Worm (Caenorhabditis elegans) whole organism, early embryonic: ENCODE measurements around the gene F14D2.19.

ENCODE experiments used
- B0310.2 ChIP-seq: sonication (generic microtip); optimal IDR thresholded peaks from 2 replicates; lab custom pipeline; 2016; ENCODE audit warnings: mild to moderate bottlenecking, missing genetic modification characterization, missing compliant biosample characterization
- F13C5.2 ChIP-seq: sonication (generic microtip); optimal IDR thresholded peaks from 2 replicates; lab custom pipeline; 2017; ENCODE audit warnings: mild to moderate bottlenecking, missing genetic modification characterization, inconsistent platforms, missing compliant biosample characterization
- aly-1 ChIP-seq: sonication (generic microtip); optimal IDR thresholded peaks from 2 replicates; lab custom pipeline; 2016; ENCODE audit warnings: missing genetic modification characterization, missing compliant biosample characterization
- ama-1 ChIP-seq: fragments of 150-350 bp; optimal IDR thresholded peaks from 2 replicates; lab custom pipeline; 2014
- ceh-13 ChIP-seq: fragments of 200-800 bp; sonication (Bioruptor generic); optimal IDR thresholded peaks from 2 replicates; lab custom pipeline; 2018; ENCODE audit warnings: mild to moderate bottlenecking, missing genetic modification characterization, missing compliant biosample characterization
- ceh-36 ChIP-seq: sonication (generic microtip); optimal IDR thresholded peaks from 2 replicates; lab custom pipeline; 2016; ENCODE audit warnings: missing genetic modification characterization, inconsistent platforms, missing compliant biosample characterization
- ets-7 ChIP-seq: sonication (generic microtip); optimal IDR thresholded peaks from 2 replicates; lab custom pipeline; 2016; ENCODE audit warnings: missing genotype, missing genetic modification characterization, missing compliant biosample characterization
- flt-1 ChIP-seq: fragments of 200-800 bp; sonication (Bioruptor generic); IDR thresholded peaks from 2 replicates; pipeline ENCODE4 v1.3.6; 2022; ENCODE audit warnings: missing genetic modification characterization, missing compliant biosample characterization
- hmbx-1 ChIP-seq: sonication (generic microtip); optimal IDR thresholded peaks from 2 replicates; lab custom pipeline; 2016; ENCODE audit warnings: mild to moderate bottlenecking, missing genetic modification characterization, missing compliant biosample characterization
- hmg-4 ChIP-seq: fragments of 200-800 bp; sonication (Bioruptor generic); optimal IDR thresholded peaks from 2 replicates; lab custom pipeline; 2018; ENCODE audit warnings: mild to moderate bottlenecking, missing genetic modification characterization, missing compliant biosample characterization
- hnd-1 ChIP-seq: sonication (generic microtip); optimal IDR thresholded peaks from 2 replicates; lab custom pipeline; 2016; ENCODE audit warnings: missing genetic modification characterization, missing compliant biosample characterization
- pes-1 ChIP-seq: fragments of 200-800 bp; sonication (Bioruptor generic); IDR thresholded peaks from 2 replicates; pipeline ENCODE4 v1.3.6; 2022; ENCODE audit warnings: missing genetic modification reagents, missing genetic modification characterization, missing compliant biosample characterization
- scrt-1 ChIP-seq: fragments of 200-800 bp; sonication (Bioruptor generic); IDR thresholded peaks from 2 replicates; pipeline ENCODE4 v1.3.6; 2022; ENCODE audit warnings: missing genetic modification characterization, missing compliant biosample characterization
- sea-1 ChIP-seq: fragments of 200-800 bp; sonication (Bioruptor generic); conservative IDR thresholded peaks from 2 replicates; pipeline ENCODE4 v1.3.6; 2022; ENCODE audit warnings: missing genetic modification characterization, missing compliant biosample characterization
- tbx-11 ChIP-seq: fragments of 200-800 bp; sonication (Bioruptor generic); IDR thresholded peaks from 2 replicates; pipeline ENCODE4 v1.3.6; 2022; ENCODE audit warnings: missing genetic modification characterization, missing compliant biosample characterization
- tbx-37 ChIP-seq: fragments of 200-800 bp; sonication (Bioruptor generic); conservative IDR thresholded peaks from 2 replicates; pipeline ENCODE4 v1.3.6; 2022; ENCODE audit warnings: missing genetic modification reagents, missing genetic modification characterization, missing compliant biosample characterization
- tra-4 ChIP-seq: sonication (generic microtip); optimal IDR thresholded peaks from 2 replicates; lab custom pipeline; 2017; ENCODE audit warnings: missing genetic modification characterization, missing compliant biosample characterization

The F14D2.19 gene

DNA sequence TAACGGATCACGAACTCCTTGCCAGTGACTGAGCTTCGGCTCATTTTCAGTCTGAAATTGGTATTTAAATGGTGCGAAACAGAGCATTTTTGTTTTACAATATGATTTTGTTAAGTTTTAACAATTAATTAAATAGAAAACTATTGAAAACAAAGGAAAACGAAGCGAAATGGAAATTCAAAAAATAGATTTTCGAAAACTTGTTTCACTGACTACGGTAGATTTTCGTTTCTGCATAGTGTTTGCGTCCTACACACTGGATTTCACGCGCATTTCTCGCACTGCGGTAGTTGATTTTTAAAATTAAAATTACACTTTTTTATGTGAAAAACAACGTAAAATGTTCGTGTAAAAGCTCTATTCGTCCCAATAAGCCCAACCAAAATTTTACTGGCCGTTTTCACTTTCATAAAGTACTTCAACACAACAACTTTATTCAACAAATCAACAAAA lies 9.4 kb upstream of the F14D2.19 start, which contains the start of gene bath-30:
Gene bath-30 (minus strand): TSS at position 51 of the 453 bp plus-strand sequence.
- TF ChIP-seq tbx-37 (GFP tag; lab: Robert Waterston, UW) (no peak), ceh-36 (tag; lab: Kevin White, UChicago) (no peak), ets-7 (tag; lab: Kevin White, UChicago) (no peak), scrt-1 (GFP tag; lab: Robert Waterston, UW) (no peak)

DNA sequence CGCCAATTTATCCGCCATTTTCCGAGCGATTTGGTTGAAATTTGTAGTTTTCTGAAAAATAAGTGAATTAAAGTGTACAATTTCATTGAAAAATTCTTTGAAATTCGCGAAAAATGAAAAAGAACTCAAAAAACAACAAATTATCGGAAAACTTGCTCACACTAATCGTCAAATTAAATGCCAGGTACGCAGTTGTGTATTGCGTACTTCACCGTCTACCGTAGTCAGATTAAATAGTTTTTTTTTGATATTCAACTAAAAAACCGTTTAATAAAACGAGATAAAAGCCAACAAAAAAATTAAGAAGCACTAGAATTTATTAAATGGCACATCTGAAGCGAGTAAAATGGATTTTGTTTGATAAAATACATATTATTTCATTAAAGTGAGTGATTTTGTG lies 8.0 kb upstream of the F14D2.19 start, which contains the start of gene bath-28:
Gene bath-28 (minus strand): TSS at position 51 of the 400 bp plus-strand sequence.
- TF ChIP-seq sea-1 (GFP tag; lab: Robert Waterston, UW) (no peak), hmbx-1 (tag; lab: Kevin White, UChicago) (no peak), tbx-11 (GFP tag; lab: Robert Waterston, UW) (no peak), tbx-37 (GFP tag; lab: Robert Waterston, UW) (no peak), tra-4 (tag; lab: Kevin White, UChicago) (no peak), B0310.2 (tag; lab: Kevin White, UChicago) (no peak), aly-1 (no peak)

DNA sequence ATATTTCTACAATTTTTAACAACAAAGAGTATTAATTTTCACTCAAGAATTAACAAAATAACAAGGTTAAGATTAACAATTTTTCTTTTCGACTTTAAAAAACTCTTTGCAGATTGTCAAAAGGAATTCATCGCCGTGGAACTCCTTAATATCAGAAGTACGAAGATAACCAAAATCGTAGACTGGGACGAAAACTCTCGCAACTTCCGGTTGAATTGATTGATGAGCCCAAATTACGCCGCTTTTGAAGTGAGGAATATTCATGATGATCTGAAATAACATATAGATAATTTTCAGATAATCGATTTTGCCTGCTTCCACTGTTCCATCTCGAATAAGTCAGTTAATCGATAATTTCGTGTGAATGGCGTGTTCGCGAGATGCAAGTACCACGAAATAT lies 6.8 kb upstream of the F14D2.19 start, which contains the start of gene F14D2.15:
Gene F14D2.15 (minus strand): TSS at position 101 of the 400 bp plus-strand sequence.
- TF ChIP-seq scrt-1 (GFP tag; lab: Robert Waterston, UW), result no peak
- no peak for TF ChIP-seq B0310.2 (tag; lab: Kevin White, UChicago)
- no peak for TF ChIP-seq sea-1 (GFP tag; lab: Robert Waterston, UW)
- TF ChIP-seq ceh-13, result no peak
- no peak for TF ChIP-seq aly-1
- TF ChIP-seq F13C5.2 (tag; lab: Kevin White, UChicago), result no peak
- TF ChIP-seq tbx-37 (GFP tag; lab: Robert Waterston, UW), result no peak
- no peak for TF ChIP-seq ama-1
- TF ChIP-seq hmbx-1 (tag; lab: Kevin White, UChicago), result no peak
- no peak for TF ChIP-seq ceh-36 (tag; lab: Kevin White, UChicago)
- no peak for TF ChIP-seq tbx-11 (GFP tag; lab: Robert Waterston, UW)
- TF ChIP-seq hnd-1, result no peak

DNA sequence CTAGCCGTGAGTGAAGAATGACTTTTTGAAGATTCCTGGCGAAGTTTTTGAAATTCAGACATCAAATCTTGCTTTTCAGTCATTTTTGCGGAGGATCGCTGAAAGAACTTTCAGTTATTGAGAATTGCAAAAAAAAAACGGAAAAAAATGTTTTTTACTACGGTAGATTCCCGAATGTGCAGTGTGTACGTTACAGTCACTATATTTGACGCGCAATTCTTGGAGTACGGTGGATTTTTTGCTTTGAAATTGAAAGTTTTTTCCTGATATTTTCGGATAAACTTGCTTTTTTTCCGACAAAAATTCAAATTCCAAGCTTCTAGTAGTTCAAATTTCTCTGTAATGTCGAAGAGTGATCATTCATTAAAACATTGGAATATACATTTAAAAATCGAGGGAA lies 5.0 kb upstream of the F14D2.19 start, which contains the start of gene F14D2.11:
Gene F14D2.11 (minus strand): TSS at position 101 of the 400 bp plus-strand sequence.
- TF ChIP-seq aly-1, result no peak
- no peak for TF ChIP-seq ceh-13
- no peak for TF ChIP-seq flt-1 (GFP tag; lab: Robert Waterston, UW)
- TF ChIP-seq tbx-37 (GFP tag; lab: Robert Waterston, UW), result no peak
- no peak for TF ChIP-seq B0310.2 (tag; lab: Kevin White, UChicago)
- TF ChIP-seq hmg-4, result no peak
- no peak for TF ChIP-seq sea-1 (GFP tag; lab: Robert Waterston, UW)
- no peak for TF ChIP-seq ceh-36 (tag; lab: Kevin White, UChicago)
- no peak for TF ChIP-seq hmbx-1 (tag; lab: Kevin White, UChicago)
- TF ChIP-seq ets-7 (tag; lab: Kevin White, UChicago), result no peak

DNA sequence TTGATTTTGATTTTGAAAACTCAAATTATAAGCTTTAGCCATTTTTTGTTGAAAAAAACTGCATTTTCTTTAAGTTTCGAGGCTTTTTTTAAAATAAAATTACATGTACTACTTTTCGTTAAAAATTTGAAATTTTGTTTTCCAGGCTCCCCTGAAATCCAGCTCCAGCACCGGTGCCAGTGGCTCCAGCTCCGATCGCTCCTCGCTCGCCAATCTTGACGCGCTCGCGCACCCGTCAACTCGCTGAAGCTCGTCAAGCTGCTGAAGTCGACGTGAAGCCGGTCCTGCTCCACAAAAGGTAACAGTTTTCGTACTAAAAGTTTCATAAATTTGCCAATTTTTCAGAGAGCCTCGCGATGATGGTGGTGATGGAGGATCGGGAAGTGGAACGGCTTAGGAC lies 3.9 kb upstream of the F14D2.19 start:
- TF ChIP-seq tra-4 (tag; lab: Kevin White, UChicago), result no peak
- no peak for TF ChIP-seq hmbx-1 (tag; lab: Kevin White, UChicago)
- TF ChIP-seq sea-1 (GFP tag; lab: Robert Waterston, UW), result no peak
- no peak for TF ChIP-seq hmg-4
- no peak for TF ChIP-seq ceh-36 (tag; lab: Kevin White, UChicago)
- TF ChIP-seq pes-1 (GFP tag; lab: Robert Waterston, UW), result no peak
- TF ChIP-seq ets-7 (tag; lab: Kevin White, UChicago), result no peak
- no peak for TF ChIP-seq tbx-11 (GFP tag; lab: Robert Waterston, UW)
- TF ChIP-seq hnd-1, result no peak
- TF ChIP-seq ama-1, result no peak
- TF ChIP-seq scrt-1 (GFP tag; lab: Robert Waterston, UW), result no peak
- TF ChIP-seq F13C5.2 (tag; lab: Kevin White, UChicago), result no peak
- no peak for TF ChIP-seq ceh-13

DNA sequence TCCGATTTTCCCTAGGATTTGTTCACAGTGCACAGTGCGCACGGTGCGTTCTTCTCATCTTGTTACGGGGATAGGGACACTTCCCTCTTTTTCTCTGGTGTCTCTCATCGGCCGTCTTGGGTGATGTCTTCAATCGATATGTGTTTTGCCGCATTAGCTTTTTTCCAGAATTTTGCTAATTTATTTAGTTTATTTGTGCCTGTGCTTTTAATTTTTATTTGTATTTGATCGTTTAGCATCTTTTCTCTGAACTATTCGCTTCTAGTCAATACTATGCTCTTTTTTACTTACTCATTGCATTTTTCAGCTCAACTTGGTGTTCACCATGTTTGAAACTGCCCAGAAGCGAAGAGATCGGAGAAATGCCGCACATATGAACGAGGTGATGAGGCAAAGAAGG lies 3.3 kb upstream of the F14D2.19 start, which contains the start of gene F14D2.5:
Gene F14D2.5 (plus strand): TSS at position 301 of the 400 bp plus-strand sequence.
- TF ChIP-seq F13C5.2 (tag; lab: Kevin White, UChicago), result no peak
- no peak for TF ChIP-seq tra-4 (tag; lab: Kevin White, UChicago)
- TF ChIP-seq hmbx-1 (tag; lab: Kevin White, UChicago), result no peak
- TF ChIP-seq ama-1, result no peak
- TF ChIP-seq tbx-11 (GFP tag; lab: Robert Waterston, UW), result no peak
- no peak for TF ChIP-seq ceh-36 (tag; lab: Kevin White, UChicago)
- no peak for TF ChIP-seq flt-1 (GFP tag; lab: Robert Waterston, UW)
- no peak for TF ChIP-seq hnd-1
- TF ChIP-seq B0310.2 (tag; lab: Kevin White, UChicago), result no peak
- TF ChIP-seq aly-1, result no peak
- no peak for TF ChIP-seq sea-1 (GFP tag; lab: Robert Waterston, UW)
- no peak for TF ChIP-seq ceh-13
- TF ChIP-seq tbx-37 (GFP tag; lab: Robert Waterston, UW), result no peak
- TF ChIP-seq pes-1 (GFP tag; lab: Robert Waterston, UW), result no peak
- TF ChIP-seq ets-7 (tag; lab: Kevin White, UChicago), result no peak
- no peak for TF ChIP-seq hmg-4
- no peak for TF ChIP-seq scrt-1 (GFP tag; lab: Robert Waterston, UW)

DNA sequence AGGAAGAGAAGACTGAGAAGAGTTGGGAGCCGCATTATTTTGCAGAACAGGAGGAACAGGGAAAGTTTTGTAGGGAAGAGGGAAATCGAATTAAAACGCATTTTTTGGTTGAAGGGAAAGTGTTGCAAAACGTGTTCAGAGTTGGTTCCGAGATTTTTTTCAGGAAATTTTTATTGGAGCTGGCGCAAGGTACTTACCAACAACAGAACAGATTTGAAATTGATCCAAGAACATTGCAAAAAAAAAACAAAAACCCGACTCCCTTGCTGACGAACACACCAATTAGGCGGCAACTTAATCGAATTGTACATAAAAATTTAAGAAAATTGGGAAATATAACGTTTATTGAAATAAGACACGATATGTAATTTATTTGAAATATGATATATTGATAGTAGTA lies 1.6 kb upstream of the F14D2.19 start, which contains the start of gene F14D2.7:
Gene F14D2.7 (minus strand): TSS at position 101 of the 400 bp plus-strand sequence.
- TF ChIP-seq B0310.2 (tag; lab: Kevin White, UChicago) (no peak), ceh-13 (no peak), ets-7 (tag; lab: Kevin White, UChicago) (no peak), tra-4 (tag; lab: Kevin White, UChicago) (no peak), flt-1 (GFP tag; lab: Robert Waterston, UW) (no peak), ceh-36 (tag; lab: Kevin White, UChicago) (no peak), tbx-37 (GFP tag; lab: Robert Waterston, UW) (no peak), aly-1 (no peak), sea-1 (GFP tag; lab: Robert Waterston, UW) (no peak)
